Worm (Caenorhabditis elegans): ENCODE measurements around the gene nhr-120.

DNA sequence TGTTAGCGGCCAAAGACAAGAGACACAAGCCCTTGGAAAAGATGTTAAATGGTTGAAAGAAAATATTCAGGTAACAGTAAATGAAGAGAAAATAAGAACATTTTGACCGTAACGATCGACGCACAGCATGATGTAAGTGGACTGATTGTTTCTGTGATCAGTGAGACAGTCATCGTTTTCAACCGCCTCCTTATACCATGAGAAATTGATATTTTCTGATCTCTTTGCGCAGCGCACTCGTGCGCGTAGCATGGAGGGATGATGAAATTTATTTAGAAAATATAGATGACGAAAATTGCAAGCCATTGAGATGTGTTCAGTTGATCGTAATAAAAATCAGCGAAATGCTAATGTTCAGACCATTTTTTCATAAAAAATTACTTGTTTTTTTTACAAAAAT is 9.2 kb upstream of the nhr-120 start:
- TF ChIP-seq grh-1 (GFP tag; IDR thresholded peaks at IDR 0.05) = no peak
- TF ChIP-seq nhr-237 (tag; optimal IDR thresholded peaks at IDR 0.05) = no peak
- no peak for TF ChIP-seq unc-62 (GFP tag; optimal IDR thresholded peaks at IDR 0.05)
- no peak for TF ChIP-seq skn-1 (tag; optimal IDR thresholded peaks at IDR 0.05)
- TF ChIP-seq nhr-47 (tag; optimal IDR thresholded peaks at IDR 0.05) = no peak
- no peak for TF ChIP-seq pqm-1 (tag; optimal IDR thresholded peaks at IDR 0.05)
- no peak for TF ChIP-seq hlh-17 (GFP tag; optimal IDR thresholded peaks at IDR 0.05; ENCODE audit: borderline replicate concordance)
- TF ChIP-seq unc-30 (tag; optimal IDR thresholded peaks at IDR 0.05) = no peak
- no peak for TF ChIP-seq nhr-77 (tag; optimal IDR thresholded peaks at IDR 0.05)
- TF ChIP-seq lir-3 (tag; optimal IDR thresholded peaks at IDR 0.05; ENCODE audit: poor library complexity) = no peak
- no peak for TF ChIP-seq ama-1 (optimal IDR thresholded peaks at IDR 0.05)
- no peak for TF ChIP-seq isw-1 (GFP tag; IDR thresholded peaks at IDR 0.05)
- no peak for TF ChIP-seq ceh-82 (tag; optimal IDR thresholded peaks at IDR 0.05)
